Worm (Caenorhabditis elegans) whole organism, L3 larva: ENCODE measurements around the gene F40C5.1.
A peak's percentile ranks its signal among the peaks of the same experiment; 100 is the strongest.

Experiments used
- R02D3.7 ChIP-seq: fragments of 150-350 bp; optimal IDR thresholded peaks from 2 replicates; lab custom pipeline; 2014; ENCODE audit warnings: missing biosample characterization, missing genetic modification characterization
- aly-2 ChIP-seq: fragments of 150-350 bp; optimal IDR thresholded peaks from 2 replicates; lab custom pipeline; 2014; ENCODE audit warnings: missing biosample characterization, missing genetic modification characterization
- ceh-28 ChIP-seq: fragments of 150-350 bp; optimal IDR thresholded peaks from 2 replicates; lab custom pipeline; 2014; ENCODE audit warnings: missing biosample characterization, missing genetic modification reagents, missing genetic modification characterization
- ceh-82 ChIP-seq: fragments of 150-350 bp; optimal IDR thresholded peaks from 2 replicates; lab custom pipeline; 2014; ENCODE audit warnings: missing biosample characterization, missing genetic modification characterization
- ceh-9 ChIP-seq: sonication (generic microtip); optimal IDR thresholded peaks from 2 replicates; lab custom pipeline; 2018; ENCODE audit warnings: missing biosample characterization, missing genetic modification characterization
- daf-12 ChIP-seq: fragments of 150-350 bp; optimal IDR thresholded peaks from 2 replicates; lab custom pipeline; 2014; ENCODE audit warnings: missing biosample characterization, missing genetic modification reagents, missing genetic modification characterization
- egl-27 ChIP-seq: sonication (generic microtip); optimal IDR thresholded peaks from 4 replicates; lab custom pipeline; 2017; ENCODE audit warnings: missing biosample characterization, missing genetic modification reagents, missing genetic modification characterization
- egl-5 ChIP-seq: fragments of 150-350 bp; optimal IDR thresholded peaks from 2 replicates; lab custom pipeline; 2017; ENCODE audit warnings: missing biosample characterization, missing genetic modification reagents, missing genetic modification characterization, inconsistent platforms
- elt-1 ChIP-seq: fragments of 150-350 bp; optimal IDR thresholded peaks from 2 replicates; lab custom pipeline; 2014; ENCODE audit warnings: missing biosample characterization, missing genetic modification characterization
- elt-2 ChIP-seq: sonication (generic microtip); optimal IDR thresholded peaks from 2 replicates; lab custom pipeline; 2016; ENCODE audit warnings: missing genetic modification reagents, mild to moderate bottlenecking, missing genetic modification characterization, missing compliant biosample characterization
- elt-3 ChIP-seq, 3 experiments: fragments of 150-350 bp in 1 of 3; sonication (generic microtip) in 2 of 3; optimal IDR thresholded peaks; 2 replicates in 2 of 3; 4 replicates in 1 of 3; lab custom pipeline; 2014 to 2017; ENCODE audit warnings: missing biosample characterization in 3 of 3, missing genetic modification characterization in 3 of 3
- fkh-10 ChIP-seq: sonication (generic microtip); optimal IDR thresholded peaks from 2 replicates; lab custom pipeline; 2017; ENCODE audit warnings: missing biosample characterization, missing genetic modification reagents, missing genetic modification characterization
- fkh-2 ChIP-seq: fragments of 150-350 bp; optimal IDR thresholded peaks from 2 replicates; lab custom pipeline; 2014; ENCODE audit warnings: missing biosample characterization, missing genetic modification reagents, missing genetic modification characterization
- fos-1 ChIP-seq: fragments of 150-350 bp; optimal IDR thresholded peaks from 2 replicates; lab custom pipeline; 2014; ENCODE audit warnings: missing biosample characterization, missing genetic modification characterization
- hmg-11 ChIP-seq: sonication (generic microtip); optimal IDR thresholded peaks from 2 replicates; lab custom pipeline; 2016; ENCODE audit warnings: missing genetic modification characterization, missing compliant biosample characterization
- jun-1 ChIP-seq: fragments of 150-350 bp; optimal IDR thresholded peaks from 2 replicates; lab custom pipeline; 2014; ENCODE audit warnings: missing biosample characterization, missing genetic modification reagents, missing genetic modification characterization
- lsy-12 ChIP-seq: sonication (generic microtip); optimal IDR thresholded peaks from 2 replicates; lab custom pipeline; 2016; ENCODE audit warnings: mild to moderate bottlenecking, missing genetic modification characterization, missing compliant biosample characterization
- mml-1 ChIP-seq: fragments of 150-350 bp; sonication (generic microtip); optimal IDR thresholded peaks from 3 replicates; lab custom pipeline; 2014; ENCODE audit warnings: missing biosample characterization, missing genetic modification characterization
- nfya-1 ChIP-seq: sonication (generic microtip); optimal IDR thresholded peaks from 2 replicates; lab custom pipeline; 2017; ENCODE audit warnings: missing genetic modification characterization, mild to moderate bottlenecking, missing compliant biosample characterization, antibody characterized with exemption, moderate library complexity; ENCODE audit not compliant: insufficient read depth
- nhr-11 ChIP-seq: fragments of 150-350 bp; optimal IDR thresholded peaks from 2 replicates; lab custom pipeline; 2014; ENCODE audit warnings: missing biosample characterization, missing genetic modification characterization
- nhr-23 ChIP-seq: fragments of 150-350 bp; optimal IDR thresholded peaks from 2 replicates; lab custom pipeline; 2014; ENCODE audit warnings: missing biosample characterization, missing genetic modification reagents, missing genetic modification characterization
- nhr-237 ChIP-seq: fragments of 150-350 bp; optimal IDR thresholded peaks from 2 replicates; lab custom pipeline; 2014; ENCODE audit warnings: missing biosample characterization, missing genetic modification characterization
- nhr-28 ChIP-seq: fragments of 150-350 bp; optimal IDR thresholded peaks from 2 replicates; lab custom pipeline; 2014; ENCODE audit warnings: missing biosample characterization, missing genetic modification characterization
- nhr-43 ChIP-seq: sonication (generic microtip); optimal IDR thresholded peaks from 2 replicates; lab custom pipeline; 2016; ENCODE audit warnings: mild to moderate bottlenecking, missing genetic modification characterization, missing compliant biosample characterization; ENCODE audit not compliant: poor library complexity, severe bottlenecking
- nhr-67 ChIP-seq: fragments of 150-350 bp; optimal IDR thresholded peaks from 2 replicates; lab custom pipeline; 2014; ENCODE audit warnings: missing biosample characterization, missing genetic modification characterization
- nhr-76 ChIP-seq: fragments of 150-350 bp; sonication (generic microtip); optimal IDR thresholded peaks from 5 replicates; lab custom pipeline; 2014; ENCODE audit warnings: missing biosample characterization, missing genetic modification characterization
- nhr-77 ChIP-seq: fragments of 150-350 bp; optimal IDR thresholded peaks from 2 replicates; lab custom pipeline; 2014; ENCODE audit warnings: missing biosample characterization, missing genetic modification characterization
- pha-4 ChIP-seq: fragments of 150-350 bp; optimal IDR thresholded peaks from 2 replicates; lab custom pipeline; 2014; ENCODE audit warnings: missing biosample characterization, missing genetic modification reagents, missing genetic modification characterization
- pqm-1 ChIP-seq: fragments of 150-350 bp; optimal IDR thresholded peaks from 2 replicates; lab custom pipeline; 2017; ENCODE audit warnings: missing biosample characterization, missing genetic modification characterization, inconsistent platforms
- sea-2 ChIP-seq: fragments of 150-350 bp; sonication (generic microtip); optimal IDR thresholded peaks from 4 replicates; lab custom pipeline; 2014; ENCODE audit warnings: missing biosample characterization, missing genetic modification reagents, missing genetic modification characterization
- skn-1 ChIP-seq: fragments of 150-350 bp; optimal IDR thresholded peaks from 2 replicates; lab custom pipeline; 2014; ENCODE audit warnings: missing biosample characterization, missing genetic modification characterization
- snpc-4 ChIP-seq: fragments of 150-350 bp; optimal IDR thresholded peaks from 2 replicates; lab custom pipeline; 2014; ENCODE audit warnings: missing biosample characterization, missing genetic modification characterization
- tbx-2 ChIP-seq: sonication (generic microtip); optimal IDR thresholded peaks from 2 replicates; lab custom pipeline; 2016; ENCODE audit warnings: mild to moderate bottlenecking, missing genetic modification characterization, missing compliant biosample characterization
- unc-39 ChIP-seq: sonication (generic microtip); optimal IDR thresholded peaks from 4 replicates; lab custom pipeline; 2017; ENCODE audit warnings: missing biosample characterization, missing genetic modification characterization
- unc-62 ChIP-seq: fragments of 150-350 bp; sonication (generic microtip); optimal IDR thresholded peaks from 4 replicates; lab custom pipeline; 2014; ENCODE audit warnings: missing biosample characterization, missing genetic modification reagents, missing genetic modification characterization
- zag-1 ChIP-seq: fragments of 150-350 bp; optimal IDR thresholded peaks from 2 replicates; lab custom pipeline; 2014; ENCODE audit warnings: missing biosample characterization, missing genetic modification characterization
- ztf-11 ChIP-seq: fragments of 150-350 bp; optimal IDR thresholded peaks from 2 replicates; lab custom pipeline; 2014; ENCODE audit warnings: missing biosample characterization, missing genetic modification characterization
- ztf-4 ChIP-seq: fragments of 150-350 bp; optimal IDR thresholded peaks from 2 replicates; lab custom pipeline; 2014; ENCODE audit warnings: missing biosample characterization, missing genetic modification characterization

Gene F40C5.1

ce11 chrV:3586014-3586689 is 13.6 kb downstream of the F40C5.1 start, which contains the start of the genes rpl-11.1 and T22F3.2:
rpl-11.1 (minus strand) TSS chrV:3586064.
T22F3.2 (plus strand) TSS chrV:3586639.
- TF ChIP-seq mml-1 (no peak), sea-2 (GFP tag; lab: Kevin White, UChicago) (no peak), aly-2 (no peak), nhr-23 (tag; lab: Kevin White, UChicago) (no peak), hmg-11 (peak; percentile 25), nhr-76 (no peak), fos-1 (tag; lab: Kevin White, UChicago) (no peak), nhr-28 (tag; lab: Kevin White, UChicago) (no peak), pha-4 (peak; percentile 24), unc-39 (tag; lab: Kevin White, UChicago) (no peak), nfya-1 (peak; percentile 47), egl-27 (tag; lab: Kevin White, UChicago) (no peak)
- TF ChIP-seq, all 47 proteins: peak for 3

ce11 chrV:3587633-3588032 is 15.1 kb downstream of the F40C5.1 start:
- no peak for TF ChIP-seq mml-1
- no peak for TF ChIP-seq nhr-76
- no peak for TF ChIP-seq ceh-28 (tag; lab: Kevin White, UChicago)
- TF ChIP-seq elt-2 (tag; lab: Kevin White, UChicago), result peak; percentile 20
- TF ChIP-seq egl-27 (tag; lab: Kevin White, UChicago), result no peak
- TF ChIP-seq nhr-43 (tag; lab: Kevin White, UChicago), result peak; percentile 1
- no peak for TF ChIP-seq unc-62 (GFP tag; lab: Kevin White, UChicago)
- TF ChIP-seq elt-3 (tag; optimal IDR thresholded peaks at IDR 0.05; lab: Kevin White, UChicago), result no peak
- TF ChIP-seq ceh-9 (tag; lab: Kevin White, UChicago), result no peak
- TF ChIP-seq nhr-23 (tag; lab: Kevin White, UChicago), result peak; percentile 17
- no peak for TF ChIP-seq nhr-67 (tag; lab: Kevin White, UChicago)
- no peak for TF ChIP-seq ztf-11 (tag; lab: Kevin White, UChicago)
- TF ChIP-seq fkh-2, result no peak
- no peak for TF ChIP-seq nhr-28 (tag; lab: Kevin White, UChicago)
- peak; percentile 33 for TF ChIP-seq nfya-1
- TF ChIP-seq nhr-11, result no peak
- TF ChIP-seq hmg-11, result peak; percentile 11
- TF ChIP-seq ceh-82 (tag; lab: Kevin White, UChicago), result no peak
- peak; percentile 24 for TF ChIP-seq pha-4
- TF ChIP-seq snpc-4 (tag; lab: Kevin White, UChicago), result no peak
- no peak for TF ChIP-seq nhr-237 (tag; lab: Kevin White, UChicago)
- no peak for TF ChIP-seq tbx-2 (tag; lab: Kevin White, UChicago)
- TF ChIP-seq ztf-4 (tag; lab: Kevin White, UChicago), result no peak
- no peak for TF ChIP-seq fos-1 (tag; lab: Kevin White, UChicago)
- TF ChIP-seq jun-1 (tag; lab: Kevin White, UChicago), result no peak
- TF ChIP-seq pqm-1 (tag; lab: Kevin White, UChicago), result peak; percentile 10
- TF ChIP-seq sea-2 (GFP tag; lab: Kevin White, UChicago), result no peak
- no peak for TF ChIP-seq daf-12 (tag; lab: Kevin White, UChicago)
- TF ChIP-seq fkh-10, result no peak
- no peak for TF ChIP-seq lsy-12 (tag; lab: Kevin White, UChicago)
- TF ChIP-seq elt-1 (tag; lab: Kevin White, UChicago), result no peak
- TF ChIP-seq nhr-77 (tag; lab: Kevin White, UChicago), result no peak
- no peak for TF ChIP-seq egl-5 (tag; lab: Kevin White, UChicago)
- no peak for TF ChIP-seq R02D3.7 (tag; lab: Kevin White, UChicago)
- TF ChIP-seq zag-1 (tag; lab: Kevin White, UChicago), result no peak
- TF ChIP-seq aly-2, result no peak
- TF ChIP-seq skn-1 (tag; lab: Kevin White, UChicago), result no peak

ce11 chrV:3588223-3588622 is 15.7 kb downstream of the F40C5.1 start:
- TF ChIP-seq nhr-77 (tag; lab: Kevin White, UChicago) (no peak), nfya-1 (peak; percentile 5), nhr-43 (tag; lab: Kevin White, UChicago) (peak; percentile 60)
- TF ChIP-seq, all 47 proteins: peak for 2
